Worm (Caenorhabditis elegans) whole organism, L4 larva: ENCODE data around the gene ech-6.

Experiments
- D1046.2 ChIP-seq: fragments of 200-800 bp; sonication (Bioruptor generic); IDR thresholded peaks from 2 replicates; pipeline ENCODE4 v1.3.6; 2022; ENCODE audit warnings: missing genetic modification characterization, missing compliant biosample characterization
- F10B5.3 ChIP-seq: sonication (generic microtip); optimal IDR thresholded peaks from 2 replicates; lab custom pipeline; 2016; ENCODE audit warnings: mild to moderate bottlenecking, missing genetic modification characterization, missing compliant biosample characterization
- F37D6.2 ChIP-seq: sonication (generic microtip); optimal IDR thresholded peaks from 2 replicates; lab custom pipeline; 2016; ENCODE audit warnings: mild to moderate bottlenecking, missing genetic modification characterization, missing compliant biosample characterization
- F44E2.7 ChIP-seq: fragments of 200-800 bp; sonication (Bioruptor generic); IDR thresholded peaks from 2 replicates; pipeline ENCODE4 v2.1.2; 2022; ENCODE audit warnings: missing genetic modification characterization, missing compliant biosample characterization
- R02D3.7 ChIP-seq: fragments of 150-350 bp; sonication (generic microtip); optimal IDR thresholded peaks from 3 replicates; lab custom pipeline; 2014; ENCODE audit warnings: missing biosample characterization, missing genetic modification characterization
- T20F7.1 ChIP-seq: fragments of 200-800 bp; sonication (Bioruptor generic); optimal IDR thresholded peaks from 2 replicates; lab custom pipeline; 2018; ENCODE audit warnings: mild to moderate bottlenecking, missing genetic modification characterization, missing compliant biosample characterization
- Y105C5A.15 ChIP-seq: fragments of 200-800 bp; sonication (Bioruptor generic); IDR thresholded peaks from 2 replicates; pipeline ENCODE4 v1.3.6; 2022; ENCODE audit warnings: missing genetic modification characterization, missing compliant biosample characterization
- Y48G9A.11 ChIP-seq: fragments of 200-800 bp; sonication (Bioruptor generic); IDR thresholded peaks from 2 replicates; pipeline ENCODE4 v1.3.6; 2022; ENCODE audit warnings: missing genetic modification reagents, missing genetic modification characterization, missing compliant biosample characterization
- Y5F2A.4 ChIP-seq: fragments of 200-800 bp; sonication (Bioruptor generic); optimal IDR thresholded peaks from 2 replicates; lab custom pipeline; 2018; ENCODE audit warnings: mild to moderate bottlenecking, missing genetic modification characterization, missing compliant biosample characterization
- ZK337.2 ChIP-seq: fragments of 200-800 bp; sonication (Bioruptor generic); IDR thresholded peaks from 2 replicates; pipeline ENCODE4 v1.3.6; 2022; ENCODE audit warnings: missing genetic modification reagents, missing genetic modification characterization, missing compliant biosample characterization
- ZK546.5 ChIP-seq, 2 experiments: sonication (generic microtip); optimal IDR thresholded peaks; 2 replicates each; lab custom pipeline; 2017; ENCODE audit warnings: missing biosample characterization in 2 of 2, missing genetic modification characterization in 2 of 2
- ceh-20 ChIP-seq: fragments of 200-800 bp; sonication (Bioruptor generic); IDR thresholded peaks from 2 replicates; pipeline ENCODE4 v1.3.6; 2022; ENCODE audit warnings: missing genetic modification reagents, missing genetic modification characterization, missing compliant biosample characterization
- ceh-32 ChIP-seq: sonication (generic microtip); optimal IDR thresholded peaks from 2 replicates; lab custom pipeline; 2016; ENCODE audit warnings: mild to moderate bottlenecking, missing genetic modification characterization, missing compliant biosample characterization; ENCODE audit not compliant: poor library complexity
- ceh-44 ChIP-seq: fragments of 200-800 bp; sonication (Bioruptor generic); IDR thresholded peaks from 2 replicates; pipeline ENCODE4 v1.3.6; 2022; ENCODE audit warnings: missing genetic modification reagents, missing genetic modification characterization, missing compliant biosample characterization
- ceh-82 ChIP-seq: sonication (generic microtip); optimal IDR thresholded peaks from 2 replicates; lab custom pipeline; 2017; ENCODE audit warnings: missing biosample characterization, missing genetic modification characterization
- ces-1 ChIP-seq: fragments of 150-350 bp; sonication (generic microtip); optimal IDR thresholded peaks from 4 replicates; lab custom pipeline; 2014; ENCODE audit warnings: missing biosample characterization, missing genetic modification reagents, missing genetic modification characterization
- daf-12 ChIP-seq: fragments of 150-350 bp; optimal IDR thresholded peaks from 2 replicates; lab custom pipeline; 2014; ENCODE audit warnings: missing biosample characterization, missing genetic modification reagents, missing genetic modification characterization
- dmd-9 ChIP-seq: fragments of 200-800 bp; sonication (Bioruptor generic); IDR thresholded peaks from 2 replicates; pipeline ENCODE4 v1.3.6; 2022; ENCODE audit warnings: missing genetic modification reagents, missing genetic modification characterization, missing compliant biosample characterization
- duxl-1 ChIP-seq: sonication (generic microtip); optimal IDR thresholded peaks from 2 replicates; lab custom pipeline; 2016; ENCODE audit warnings: mild to moderate bottlenecking, missing genetic modification characterization, moderate library complexity, missing compliant biosample characterization; ENCODE audit not compliant: poor library complexity
- fkh-10 ChIP-seq: fragments of 150-350 bp; optimal IDR thresholded peaks from 2 replicates; lab custom pipeline; 2014; ENCODE audit warnings: missing biosample characterization, missing genetic modification reagents, missing genetic modification characterization
- fos-1 ChIP-seq: fragments of 150-350 bp; optimal IDR thresholded peaks from 2 replicates; lab custom pipeline; 2014; ENCODE audit warnings: missing biosample characterization, missing genetic modification characterization
- hif-1 ChIP-seq, 2 experiments: sonication (generic microtip); optimal IDR thresholded peaks; 2 replicates each; lab custom pipeline; 2016 to 2017; ENCODE audit warnings: missing compliant biosample characterization in 2 of 2, missing genetic modification characterization in 2 of 2, missing genetic modification reagents in 2 of 2, missing genotype in 2 of 2, mild to moderate bottlenecking in 1 of 2
- hlh-30 ChIP-seq: sonication (generic microtip); optimal IDR thresholded peaks from 2 replicates; lab custom pipeline; 2017; ENCODE audit warnings: antibody characterized with exemption, mild to moderate bottlenecking, missing genetic modification characterization, missing compliant biosample characterization; ENCODE audit not compliant: insufficient read depth
- hmg-1.1 ChIP-seq: fragments of 200-800 bp; sonication (Bioruptor generic); IDR thresholded peaks from 2 replicates; pipeline ENCODE4 v1.3.6; 2022; ENCODE audit warnings: missing genetic modification reagents, missing genetic modification characterization, missing compliant biosample characterization
- jun-1 ChIP-seq: fragments of 150-350 bp; optimal IDR thresholded peaks from 2 replicates; lab custom pipeline; 2014; ENCODE audit warnings: missing biosample characterization, missing genetic modification reagents, missing genetic modification characterization
- lin-38 ChIP-seq: fragments of 200-800 bp; sonication (Bioruptor generic); IDR thresholded peaks from 2 replicates; pipeline ENCODE4 v1.3.6; 2022; ENCODE audit warnings: missing genetic modification reagents, missing genetic modification characterization, missing compliant biosample characterization
- lsy-2 ChIP-seq, 2 experiments: fragments of 150-350 bp in 1 of 2; sonication (generic microtip) in 1 of 2; optimal IDR thresholded peaks; 2 replicates each; lab custom pipeline; 2014 to 2017; ENCODE audit warnings: missing biosample characterization in 2 of 2, missing genetic modification characterization in 2 of 2
- madf-5 ChIP-seq, 2 experiments: fragments of 200-800 bp; sonication (Bioruptor generic); IDR thresholded peaks; 2 replicates each; pipeline ENCODE4 v1.3.6; 2022; ENCODE audit warnings: missing compliant biosample characterization in 2 of 2, missing genetic modification characterization in 2 of 2
- mdl-1 ChIP-seq, 2 experiments: fragments of 150-350 bp in 1 of 2; sonication (generic microtip) in 1 of 2; optimal IDR thresholded peaks; 2 replicates each; lab custom pipeline; 2014 to 2017; ENCODE audit warnings: missing biosample characterization in 2 of 2, missing genetic modification characterization in 2 of 2
- mes-2 ChIP-seq: sonication (generic microtip); optimal IDR thresholded peaks from 2 replicates; lab custom pipeline; 2016; ENCODE audit warnings: missing genotype, mild to moderate bottlenecking, missing genetic modification characterization, missing compliant biosample characterization; ENCODE audit not compliant: poor library complexity, severe bottlenecking
- mxl-2 ChIP-seq: fragments of 200-800 bp; sonication (Bioruptor generic); conservative IDR thresholded peaks from 2 replicates; pipeline ENCODE4 v1.3.6; 2022; ENCODE audit warnings: missing genetic modification reagents, missing genetic modification characterization, missing compliant biosample characterization
- nhr-10 ChIP-seq: fragments of 150-350 bp; optimal IDR thresholded peaks from 2 replicates; lab custom pipeline; 2014; ENCODE audit warnings: missing biosample characterization, missing genetic modification characterization
- nhr-102 ChIP-seq: sonication (generic microtip); optimal IDR thresholded peaks from 2 replicates; lab custom pipeline; 2016; ENCODE audit warnings: mild to moderate bottlenecking, missing genetic modification characterization, moderate library complexity, missing compliant biosample characterization
- nhr-237 ChIP-seq: sonication (generic microtip); optimal IDR thresholded peaks from 2 replicates; lab custom pipeline; 2017; ENCODE audit warnings: missing biosample characterization, missing genetic modification characterization
- nhr-28 ChIP-seq: fragments of 150-350 bp; optimal IDR thresholded peaks from 2 replicates; lab custom pipeline; 2014; ENCODE audit warnings: missing biosample characterization, missing genetic modification characterization
- nhr-41 ChIP-seq: fragments of 200-800 bp; sonication (Bioruptor generic); IDR thresholded peaks from 2 replicates; pipeline ENCODE4 v1.3.6; 2022; ENCODE audit warnings: missing genetic modification reagents, missing genetic modification characterization, missing compliant biosample characterization
- nhr-48 ChIP-seq: sonication (generic microtip); optimal IDR thresholded peaks from 2 replicates; lab custom pipeline; 2016; ENCODE audit warnings: mild to moderate bottlenecking, missing genetic modification characterization, missing compliant biosample characterization
- nhr-76 ChIP-seq: fragments of 150-350 bp; optimal IDR thresholded peaks from 2 replicates; lab custom pipeline; 2014; ENCODE audit warnings: missing biosample characterization, missing genetic modification characterization
- nhr-77 ChIP-seq: fragments of 150-350 bp; optimal IDR thresholded peaks from 2 replicates; lab custom pipeline; 2014; ENCODE audit warnings: missing biosample characterization, missing genetic modification characterization
- pha-4 ChIP-seq, 2 experiments: fragments of 150-350 bp in 1 of 2; fragments of 200-800 bp in 1 of 2; sonication (Bioruptor generic) in 1 of 2; IDR thresholded peaks in 1 of 2; optimal IDR thresholded peaks in 1 of 2; 2 replicates each; pipeline versions ENCODE4 v1.3.6 to Lab custom; 2014 to 2022; ENCODE audit warnings: missing genetic modification characterization in 2 of 2, missing genetic modification reagents in 2 of 2, missing biosample characterization in 1 of 2, missing compliant biosample characterization in 1 of 2
- pqm-1 ChIP-seq: sonication (generic microtip); optimal IDR thresholded peaks from 2 replicates; lab custom pipeline; 2017; ENCODE audit warnings: missing biosample characterization, missing genetic modification characterization
- rbr-2 ChIP-seq: sonication (generic microtip); optimal IDR thresholded peaks from 2 replicates; lab custom pipeline; 2016; ENCODE audit warnings: missing genotype, missing genetic modification characterization, missing compliant biosample characterization
- skn-1 ChIP-seq: fragments of 150-350 bp; optimal IDR thresholded peaks from 2 replicates; lab custom pipeline; 2014; ENCODE audit warnings: missing biosample characterization, missing genetic modification characterization
- snpc-1.2 ChIP-seq: fragments of 200-800 bp; sonication (Bioruptor generic); IDR thresholded peaks from 2 replicates; pipeline ENCODE4 v1.3.6; 2022; ENCODE audit warnings: missing genetic modification reagents, missing genetic modification characterization, missing compliant biosample characterization
- tra-1 ChIP-seq: fragments of 200-800 bp; sonication (Bioruptor generic); IDR thresholded peaks from 2 replicates; pipeline ENCODE4 v1.3.6; 2022; ENCODE audit warnings: missing genetic modification reagents, missing genetic modification characterization, missing compliant biosample characterization
- unc-130 ChIP-seq: sonication (generic microtip); optimal IDR thresholded peaks from 2 replicates; lab custom pipeline; 2016; ENCODE audit warnings: missing genetic modification reagents, missing genetic modification characterization, missing compliant biosample characterization
- zfp-3 ChIP-seq: fragments of 200-800 bp; sonication (Bioruptor generic); conservative IDR thresholded peaks from 2 replicates; pipeline ENCODE4 v1.3.6; 2022; ENCODE audit warnings: missing genetic modification reagents, missing genetic modification characterization, missing compliant biosample characterization
- zip-11 ChIP-seq: fragments of 200-800 bp; sonication (Bioruptor generic); IDR thresholded peaks from 2 replicates; pipeline ENCODE4 v1.3.6; 2022; ENCODE audit warnings: missing genetic modification characterization, missing compliant biosample characterization
- zip-2 ChIP-seq: fragments of 150-350 bp; optimal IDR thresholded peaks from 2 replicates; lab custom pipeline; 2014; ENCODE audit warnings: missing biosample characterization, missing genetic modification characterization
- ztf-7 ChIP-seq: fragments of 150-350 bp; optimal IDR thresholded peaks from 2 replicates; lab custom pipeline; 2014; ENCODE audit warnings: missing biosample characterization, missing genetic modification characterization

Gene ech-6

DNA sequence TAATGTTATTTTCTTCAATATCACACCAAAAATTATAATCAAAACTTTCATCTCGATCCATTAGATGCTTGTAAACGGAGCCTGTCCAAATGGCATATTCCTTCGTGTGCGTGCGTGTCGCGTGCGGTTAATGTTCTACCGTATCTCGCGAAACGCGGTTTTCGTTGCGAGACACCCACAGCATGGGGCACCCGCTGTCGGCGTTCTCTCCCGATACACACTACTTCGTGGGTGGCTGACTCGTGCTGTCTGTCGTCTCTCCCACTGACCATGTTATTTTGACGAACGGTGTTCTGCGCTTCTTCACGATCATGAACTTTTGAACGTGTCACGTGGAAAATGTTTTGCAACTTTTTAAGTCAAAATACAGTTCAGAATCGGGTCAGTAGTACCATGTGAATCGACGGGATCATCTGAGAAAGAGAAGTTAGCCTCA lies 12.8 kb upstream of the ech-6 start (continued):
- TF ChIP-seq daf-12 (tag; lab: Kevin White, UChicago) (no peak), T20F7.1 (GFP tag; lab: Kevin White, UChicago) (peak; percentile 92), skn-1 (peak; percentile 71), nhr-28 (tag; lab: Kevin White, UChicago) (peak; percentile 90), ZK337.2 (peak; percentile 78; the same call in 1 of the 2 replicates), pqm-1 (tag; lab: Kevin White, UChicago) (peak; percentile 33), F37D6.2 (tag; lab: Kevin White, UChicago) (peak; percentile 95), hlh-30 (tag; lab: Kevin White, UChicago) (peak; percentile 99), zip-11 (GFP tag; lab: Robert Waterston, UW) (peak; percentile 48; the same call in 1 of the 2 replicates), snpc-1.2 (GFP tag; lab: Robert Waterston, UW) (peak; percentile 78), ceh-82 (tag; lab: Kevin White, UChicago) (peak; percentile 8), lin-38 (peak; percentile 94), ces-1 (no peak), zip-2 (tag; lab: Kevin White, UChicago) (peak; percentile 82), nhr-102 (peak; percentile 98), tra-1 (GFP tag; lab: Robert Waterston, UW) (peak; percentile 96), Y48G9A.11 (GFP tag; lab: Robert Waterston, UW) (peak; percentile 63; the same call in 1 of the 2 replicates), ceh-44 (GFP tag; lab: Robert Waterston, UW) (peak; percentile 77; the same call in 1 of the 2 replicates), nhr-48 (peak; percentile 96), mxl-2 (GFP tag; lab: Robert Waterston, UW) (peak; percentile 93), ZK546.5 (tag; optimal IDR thresholded peaks at IDR 0.05; lab: Kevin White, UChicago) (peak; percentile 24 to 87), hif-1 (tag; optimal IDR thresholded peaks at IDR 0.05; lab: Kevin White, UChicago) (peak; percentile 81 to 96), R02D3.7 (tag; lab: Kevin White, UChicago) (no peak), F10B5.3 (peak; percentile 91), mdl-1 (tag; optimal IDR thresholded peaks at IDR 0.05; lab: Kevin White, UChicago) (peak; percentile 97 to 99), mes-2 (tag; lab: Kevin White, UChicago) (peak; percentile 95), nhr-237 (tag; lab: Kevin White, UChicago) (peak; percentile 37), fkh-10 (peak; percentile 88), hmg-1.1 (peak; percentile 99), dmd-9 (GFP tag; lab: Robert Waterston, UW) (peak; percentile 94), nhr-76 (tag; lab: Kevin White, UChicago) (peak; percentile 74), fos-1 (tag; lab: Kevin White, UChicago) (peak; percentile 87), duxl-1 (tag; lab: Kevin White, UChicago) (peak; percentile 96), ztf-7 (tag; lab: Kevin White, UChicago) (peak; percentile 88), ceh-32 (tag; lab: Kevin White, UChicago) (peak; percentile 75), lsy-2 (tag; optimal IDR thresholded peaks at IDR 0.05; lab: Kevin White, UChicago) (peak; percentile 99 to 100), ceh-20 (peak; percentile 98), nhr-10 (tag; lab: Kevin White, UChicago) (peak; percentile 93), F44E2.7 (GFP tag; lab: Robert Waterston, UW) (peak; percentile 73; the same call in 1 of the 2 replicates), Y105C5A.15 (GFP tag; lab: Robert Waterston, UW) (peak; percentile 96), nhr-77 (tag; lab: Kevin White, UChicago) (peak; percentile 97), D1046.2 (GFP tag; lab: Robert Waterston, UW) (peak; percentile 93), zfp-3 (GFP tag; lab: Robert Waterston, UW) (peak; percentile 99), unc-130 (GFP tag; lab: Kevin White, UChicago) (peak; percentile 1), madf-5 (GFP tag; IDR thresholded peaks at IDR 0.05; lab: Robert Waterston, UW) (peak; percentile 80 to 90; a peak in 2 of 4 replicates), rbr-2 (tag; lab: Kevin White, UChicago) (peak; percentile 98), pha-4 (GFP tag; IDR thresholded peaks at IDR 0.05; lab: Robert Waterston, UW) (peak; percentile 98), pha-4 (tag; optimal IDR thresholded peaks at IDR 0.05; lab: Kevin White, UChicago) (no peak), Y5F2A.4 (peak; percentile 92), nhr-41 (peak; percentile 96), jun-1 (tag; lab: Kevin White, UChicago) (peak; percentile 95)
